Fruit fly (Drosophila melanogaster) whole organism, wandering third instar larva: Measurements from ENCODE around the gene Prim2.

Experiments used
- Abd-B ChIP-seq: fragments of >200 bp; optimal IDR thresholded peaks from 2 replicates; lab custom pipeline; 2017; ENCODE audit warnings: missing biosample characterization, missing genetic modification characterization
- CG32264 ChIP-seq: fragments of 200-800 bp; sonication (Bioruptor generic); optimal IDR thresholded peaks from 2 replicates; lab custom pipeline; 2016; ENCODE audit warnings: missing biosample characterization, missing genetic modification characterization
- CG9705 ChIP-seq: fragments of 200-800 bp; sonication (Bioruptor generic); optimal IDR thresholded peaks from 2 replicates; lab custom pipeline; 2018; ENCODE audit warnings: missing biosample characterization, mild to moderate bottlenecking, missing genetic modification characterization
- CrebA ChIP-seq: fragments of 200-800 bp; sonication (Bioruptor generic); optimal IDR thresholded peaks from 2 replicates; lab custom pipeline; 2016; ENCODE audit warnings: missing biosample characterization, mild to moderate bottlenecking, missing genetic modification characterization, borderline replicate concordance
- Dif ChIP-seq: fragments of 200-275, 200-300 bp; sonication (Bioruptor generic); optimal IDR thresholded peaks from 2 replicates; lab custom pipeline; 2018; ENCODE audit warnings: missing biosample characterization, missing genetic modification characterization; ENCODE audit not compliant: partially characterized antibody
- GATAd ChIP-seq: sonication (Bioruptor generic); optimal IDR thresholded peaks from 2 replicates; lab custom pipeline; 2016; ENCODE audit warnings: missing biosample characterization, missing genetic modification characterization
- HLH106 ChIP-seq: fragments of 200-800 bp; optimal IDR thresholded peaks from 3 replicates; lab custom pipeline; 2019; ENCODE audit warnings: missing biosample characterization, mild to moderate bottlenecking, missing genetic modification characterization, moderate library complexity
- Hnf4 ChIP-seq: fragments of 200-800 bp; sonication (Bioruptor generic); optimal IDR thresholded peaks from 2 replicates; lab custom pipeline; 2016; ENCODE audit warnings: missing biosample characterization, mild to moderate bottlenecking, missing genetic modification characterization
- Hr83 ChIP-seq: fragments of 200-300 bp; sonication (Bioruptor generic); optimal IDR thresholded peaks from 2 replicates; lab custom pipeline; 2016; ENCODE audit warnings: missing biosample characterization, mild to moderate bottlenecking, missing genetic modification characterization, moderate library complexity; ENCODE audit not compliant: poor library complexity, severe bottlenecking
- Jra ChIP-seq: sonication (Bioruptor generic); optimal IDR thresholded peaks from 2 replicates; lab custom pipeline; 2016; ENCODE audit warnings: missing biosample characterization, missing genetic modification characterization
- Mio ChIP-seq: sonication (Bioruptor generic); optimal IDR thresholded peaks from 2 replicates; lab custom pipeline; 2016; ENCODE audit warnings: missing biosample characterization, missing genetic modification characterization
- OdsH ChIP-seq: fragments of 200-800 bp; sonication (Bioruptor generic); optimal IDR thresholded peaks from 2 replicates; lab custom pipeline; 2016; ENCODE audit warnings: missing biosample characterization, mild to moderate bottlenecking, missing genetic modification characterization
- Rel ChIP-seq, 2 experiments: fragments of 200-800 bp; sonication (Bioruptor generic) in 1 of 2; optimal IDR thresholded peaks; 2 replicates in 1 of 2; 3 replicates in 1 of 2; lab custom pipeline; 2016 to 2019; ENCODE audit warnings: mild to moderate bottlenecking in 2 of 2, missing biosample characterization in 2 of 2, missing genetic modification characterization in 2 of 2, moderate library complexity in 1 of 2
- Sp1 ChIP-seq: fragments of 200-800 bp; sonication (Bioruptor generic); optimal IDR thresholded peaks from 3 replicates; lab custom pipeline; 2019; ENCODE audit warnings: missing biosample characterization, mild to moderate bottlenecking, missing genetic modification characterization, moderate library complexity
- Vsx2 ChIP-seq: fragments of 200-300, 225-300 bp; sonication (Bioruptor generic); optimal IDR thresholded peaks from 2 replicates; lab custom pipeline; 2018; ENCODE audit warnings: missing biosample characterization, missing genetic modification characterization; ENCODE audit not compliant: partially characterized antibody
- br ChIP-seq: fragments of 200-800 bp; sonication (Bioruptor generic); optimal IDR thresholded peaks from 2 replicates; lab custom pipeline; 2016; ENCODE audit warnings: missing biosample characterization, missing genetic modification characterization
- brk ChIP-seq: fragments of 200-800 bp; sonication (Bioruptor generic); optimal IDR thresholded peaks from 2 replicates; lab custom pipeline; 2016; ENCODE audit warnings: missing biosample characterization, mild to moderate bottlenecking, missing genetic modification characterization
- dl ChIP-seq, 2 experiments: fragments of 175-275, 200-275 bp in 1 of 2; fragments of 200-275 bp in 1 of 2; sonication (Bioruptor generic); optimal IDR thresholded peaks; lab custom pipeline; 2018; ENCODE audit warnings: mild to moderate bottlenecking in 2 of 2, missing biosample characterization in 2 of 2, missing genetic modification characterization in 2 of 2, moderate library complexity in 2 of 2; ENCODE audit not compliant: partially characterized antibody in 2 of 2, insufficient read depth in 1 of 2
- dmrt93B ChIP-seq: fragments of 200-800 bp; sonication (Bioruptor generic); optimal IDR thresholded peaks from 2 replicates; lab custom pipeline; 2018; ENCODE audit warnings: missing biosample characterization, mild to moderate bottlenecking, missing genetic modification characterization
- dsf ChIP-seq: sonication (Bioruptor generic); optimal IDR thresholded peaks from 2 replicates; lab custom pipeline; 2016; ENCODE audit warnings: missing biosample characterization, missing genetic modification characterization, borderline replicate concordance
- ey ChIP-seq: fragments of 200-800 bp; sonication (Bioruptor generic); optimal IDR thresholded peaks from 2 replicates; lab custom pipeline; 2016; ENCODE audit warnings: missing biosample characterization, missing genetic modification characterization
- foxo ChIP-seq, 2 experiments: fragments of 200-800 bp; sonication (Bioruptor generic); optimal IDR thresholded peaks; 2 replicates in 1 of 2; 3 replicates in 1 of 2; lab custom pipeline; 2016 to 2017; ENCODE audit warnings: missing biosample characterization in 2 of 2, missing genetic modification characterization in 2 of 2
- fru ChIP-seq: fragments of 200-800 bp; sonication (Bioruptor generic); optimal IDR thresholded peaks from 3 replicates; lab custom pipeline; 2016; ENCODE audit warnings: missing biosample characterization, mild to moderate bottlenecking, missing genetic modification characterization
- h ChIP-seq: fragments of 200-800 bp; sonication (Bioruptor generic); optimal IDR thresholded peaks from 3 replicates; lab custom pipeline; 2016; ENCODE audit warnings: missing biosample characterization, mild to moderate bottlenecking, missing genetic modification characterization
- jim ChIP-seq: fragments of 175-275, 200-325 bp; sonication (Bioruptor generic); optimal IDR thresholded peaks from 2 replicates; lab custom pipeline; 2016; ENCODE audit warnings: missing biosample characterization, mild to moderate bottlenecking, missing genetic modification characterization
- lola ChIP-seq: fragments of >200 bp; optimal IDR thresholded peaks from 2 replicates; lab custom pipeline; 2017; ENCODE audit warnings: missing biosample characterization, missing genetic modification characterization
- pan ChIP-seq: fragments of >200 bp; optimal IDR thresholded peaks from 2 replicates; lab custom pipeline; 2017
- psq ChIP-seq: fragments of 200-800 bp; sonication (Bioruptor generic); optimal IDR thresholded peaks from 3 replicates; lab custom pipeline; 2017; ENCODE audit warnings: missing biosample characterization, mild to moderate bottlenecking, missing genetic modification characterization, moderate library complexity
- rgr ChIP-seq: fragments of 200-800 bp; sonication (Bioruptor generic); optimal IDR thresholded peaks from 3 replicates; lab custom pipeline; 2016; ENCODE audit warnings: missing biosample characterization, mild to moderate bottlenecking, missing genetic modification characterization
- sage ChIP-seq: fragments of 200-800 bp; sonication (Bioruptor generic); optimal IDR thresholded peaks from 2 replicates; lab custom pipeline; 2016; ENCODE audit warnings: missing biosample characterization, mild to moderate bottlenecking, missing genetic modification characterization
- sv ChIP-seq: fragments of 200-800 bp; sonication (Bioruptor generic); optimal IDR thresholded peaks from 3 replicates; lab custom pipeline; 2016; ENCODE audit warnings: missing biosample characterization, missing genetic modification characterization
- tai ChIP-seq: sonication (Bioruptor generic); optimal IDR thresholded peaks from 2 replicates; lab custom pipeline; 2016; ENCODE audit warnings: missing biosample characterization, missing genetic modification characterization
- usp ChIP-seq: fragments of >200 bp; optimal IDR thresholded peaks from 2 replicates; lab custom pipeline; 2017; ENCODE audit warnings: missing biosample characterization, missing genetic modification characterization

The Prim2 gene

dm6 chr3L:20316956-20317589 is 44.3 kb downstream of the Prim2 start, which contains the start of gene Spn77Ba:
TSS of gene Spn77Ba (plus strand) at chr3L:20317190.
- peak; percentile 71 for TF ChIP-seq Hnf4 (GFP tag; lab: Kevin White, UChicago)
- TF ChIP-seq brk: no peak
- TF ChIP-seq Hr83 (GFP tag; lab: Kevin White, UChicago): peak; percentile 20
- TF ChIP-seq OdsH (GFP tag; lab: Kevin White, UChicago): no peak
- no peak for TF ChIP-seq Rel (GFP tag; optimal IDR thresholded peaks at IDR 0.05; lab: Kevin White, UChicago)
- TF ChIP-seq Rel (tag; optimal IDR thresholded peaks at IDR 0.05; lab: Kevin White, UChicago): peak; percentile 98
- TF ChIP-seq GATAd: no peak
- peak; percentile 21 to 56 for TF ChIP-seq dl (GFP tag; optimal IDR thresholded peaks at IDR 0.05; lab: Kevin White, UChicago; ENCODE audit: insufficient read depth in 1 of 2, partially characterized antibody in 2 of 2)
- TF ChIP-seq CG9705 (GFP tag; lab: Kevin White, UChicago): no peak
- peak; percentile 69 for TF ChIP-seq Dif (GFP tag; lab: Kevin White, UChicago)
- TF ChIP-seq sv (GFP tag; lab: Kevin White, UChicago): no peak
- TF ChIP-seq Mio (GFP tag; lab: Kevin White, UChicago): no peak
- TF ChIP-seq usp (GFP tag; lab: Kevin White, UChicago): no peak
- no peak for TF ChIP-seq Abd-B (GFP tag; lab: Kevin White, UChicago)
- peak; percentile 7 for TF ChIP-seq fru (GFP tag; lab: Kevin White, UChicago)
- no peak for TF ChIP-seq jim
- no peak for TF ChIP-seq pan (lab: Kevin White, UChicago)
- peak; percentile 19 for TF ChIP-seq psq (GFP tag; lab: Kevin White, UChicago)
- TF ChIP-seq h: peak; percentile 34
- no peak for TF ChIP-seq sage (GFP tag; lab: Kevin White, UChicago)
- TF ChIP-seq rgr: peak; percentile 30
- TF ChIP-seq dsf (GFP tag; lab: Kevin White, UChicago): no peak
- TF ChIP-seq Jra (GFP tag; lab: Kevin White, UChicago): no peak
- no peak for TF ChIP-seq lola (GFP tag; lab: Kevin White, UChicago)
- no peak for TF ChIP-seq HLH106 (tag; lab: Kevin White, UChicago)
- no peak for TF ChIP-seq Vsx2
- no peak for TF ChIP-seq tai (GFP tag; lab: Kevin White, UChicago)
- no peak for TF ChIP-seq dmrt93B (GFP tag; lab: Kevin White, UChicago)
- no peak for TF ChIP-seq CrebA
- TF ChIP-seq Sp1: no peak
- TF ChIP-seq br (GFP tag; lab: Kevin White, UChicago): no peak

- TF ChIP-seq foxo (GFP tag; optimal IDR thresholded peaks at IDR 0.05; lab: Kevin White, UChicago): peak in 1 of 2 experiments; percentile 49
- peak; percentile 72 for TF ChIP-seq rgr
- peak; percentile 21 for TF ChIP-seq Dif (GFP tag; lab: Kevin White, UChicago)
- peak; percentile 61 for TF ChIP-seq h
- TF ChIP-seq sage (GFP tag; lab: Kevin White, UChicago): peak; percentile 35
- no peak for TF ChIP-seq CrebA
- TF ChIP-seq Hnf4 (GFP tag; lab: Kevin White, UChicago): peak; percentile 60
- TF ChIP-seq tai (GFP tag; lab: Kevin White, UChicago): peak; percentile 35
- TF ChIP-seq dl (GFP tag; optimal IDR thresholded peaks at IDR 0.05; lab: Kevin White, UChicago; ENCODE audit: insufficient read depth in 1 of 2, partially characterized antibody in 2 of 2): peak in 1 of 2 experiments; percentile 18
- peak; percentile 27 for TF ChIP-seq Sp1
- peak; percentile 91 for TF ChIP-seq Jra (GFP tag; lab: Kevin White, UChicago)
- peak; percentile 22 for TF ChIP-seq OdsH (GFP tag; lab: Kevin White, UChicago)
- no peak for TF ChIP-seq Mio (GFP tag; lab: Kevin White, UChicago)
- TF ChIP-seq Rel (GFP tag; optimal IDR thresholded peaks at IDR 0.05; lab: Kevin White, UChicago): peak; percentile 0
- peak; percentile 55 for TF ChIP-seq Rel (tag; optimal IDR thresholded peaks at IDR 0.05; lab: Kevin White, UChicago)
- peak; percentile 51 for TF ChIP-seq br (GFP tag; lab: Kevin White, UChicago)
- TF ChIP-seq psq (GFP tag; lab: Kevin White, UChicago): peak; percentile 49
- peak; percentile 8 for TF ChIP-seq Hr83 (GFP tag; lab: Kevin White, UChicago)
- peak; percentile 22 for TF ChIP-seq HLH106 (tag; lab: Kevin White, UChicago)
- TF ChIP-seq ey (GFP tag; lab: Kevin White, UChicago): no peak
- TF ChIP-seq sv (GFP tag; lab: Kevin White, UChicago): no peak
- TF ChIP-seq CG32264 (GFP tag; lab: Kevin White, UChicago): no peak
- peak; percentile 24 for TF ChIP-seq fru (GFP tag; lab: Kevin White, UChicago)
Measured at dm6 chr3L:20313469-20313868, 47.9 kb downstream of the Prim2 start, which contains the start of gene alphaSnap. TSS of gene alphaSnap (plus strand) at chr3L:20313632.
